Worm (Caenorhabditis elegans) whole organism, young adult: ENCODE measurements around the gene acer-1.

Experiments
- B0019.2 ChIP-seq: fragments of 200-800 bp; sonication (Bioruptor generic); conservative IDR thresholded peaks from 2 replicates; pipeline ENCODE4 v1.3.6; 2022; ENCODE audit warnings: missing genetic modification reagents, missing genetic modification characterization, missing compliant biosample characterization
- C17E4.6 ChIP-seq: fragments of 200-800 bp; sonication (Bioruptor generic); IDR thresholded peaks from 2 replicates; pipeline ENCODE4 v1.3.6; 2022; ENCODE audit warnings: missing genetic modification reagents, missing genetic modification characterization, missing compliant biosample characterization
- F22D6.2 ChIP-seq: sonication (generic microtip); optimal IDR thresholded peaks from 2 replicates; lab custom pipeline; 2016; ENCODE audit warnings: mild to moderate bottlenecking, missing genetic modification characterization, missing compliant biosample characterization
- F33H1.4 ChIP-seq: fragments of 200-800 bp; sonication (Bioruptor generic); IDR thresholded peaks from 2 replicates; pipeline ENCODE4 v1.3.6; 2022; ENCODE audit warnings: missing genetic modification reagents, missing genetic modification characterization, missing compliant biosample characterization
- F52B5.7 ChIP-seq: sonication (generic microtip); optimal IDR thresholded peaks from 2 replicates; lab custom pipeline; 2016; ENCODE audit warnings: mild to moderate bottlenecking, missing genetic modification characterization, missing compliant biosample characterization
- K12H6.12 ChIP-seq: fragments of 200-800 bp; sonication (Bioruptor generic); optimal IDR thresholded peaks from 2 replicates; lab custom pipeline; 2018; ENCODE audit warnings: mild to moderate bottlenecking, missing genetic modification characterization, missing compliant biosample characterization
- Y53F4B.3 ChIP-seq: fragments of 200-800 bp; sonication (Bioruptor generic); IDR thresholded peaks from 2 replicates; pipeline ENCODE4 v1.3.6; 2022; ENCODE audit warnings: missing genetic modification reagents, missing genetic modification characterization, missing compliant biosample characterization
- Y56A3A.18 ChIP-seq: fragments of 200-800 bp; sonication (Bioruptor generic); IDR thresholded peaks from 2 replicates; pipeline ENCODE4 v1.3.6; 2022; ENCODE audit warnings: missing genetic modification reagents, missing genetic modification characterization, missing compliant biosample characterization
- Y79H2A.3 ChIP-seq: fragments of 200-800 bp; sonication (Bioruptor generic); conservative IDR thresholded peaks from 2 replicates; pipeline ENCODE4 v1.3.6; 2022; ENCODE audit warnings: missing genetic modification reagents, missing genetic modification characterization, missing compliant biosample characterization
- Y95B8A.8 ChIP-seq: fragments of 200-800 bp; sonication (Bioruptor generic); IDR thresholded peaks from 2 replicates; pipeline ENCODE4 v1.3.6; 2022; ENCODE audit warnings: missing genetic modification reagents, missing genetic modification characterization, missing compliant biosample characterization
- akir-1 ChIP-seq: fragments of 200-800 bp; sonication (Bioruptor generic); optimal IDR thresholded peaks from 2 replicates; lab custom pipeline; 2018; ENCODE audit warnings: mild to moderate bottlenecking, missing genetic modification characterization, moderate library complexity, missing compliant biosample characterization
- athp-1 ChIP-seq: sonication (generic microtip); optimal IDR thresholded peaks from 2 replicates; lab custom pipeline; 2017; ENCODE audit warnings: mild to moderate bottlenecking, missing genetic modification characterization, missing compliant biosample characterization
- attf-3 ChIP-seq: fragments of 200-800 bp; sonication (Bioruptor generic); conservative IDR thresholded peaks from 2 replicates; pipeline ENCODE4 v1.3.6; 2022; ENCODE audit warnings: missing genetic modification reagents, missing genetic modification characterization, missing compliant biosample characterization
- bed-2 ChIP-seq: fragments of 200-800 bp; sonication (Bioruptor generic); IDR thresholded peaks from 2 replicates; pipeline ENCODE4 v1.3.6; 2022; ENCODE audit warnings: missing genetic modification reagents, missing genetic modification characterization, missing compliant biosample characterization
- cebp-1 ChIP-seq, 2 experiments: fragments of 200-800 bp in 1 of 2; sonication (Bioruptor generic) in 1 of 2; sonication (generic microtip) in 1 of 2; IDR thresholded peaks in 1 of 2; optimal IDR thresholded peaks in 1 of 2; 2 replicates each; pipeline versions ENCODE4 v1.3.6 to Lab custom; 2017 to 2022; ENCODE audit warnings: missing compliant biosample characterization in 2 of 2, missing genetic modification characterization in 2 of 2, mild to moderate bottlenecking in 1 of 2, missing genetic modification reagents in 1 of 2, moderate library complexity in 1 of 2
- ceh-100 ChIP-seq: fragments of 200-800 bp; sonication (Bioruptor generic); IDR thresholded peaks from 2 replicates; pipeline ENCODE4 v1.3.6; 2022; ENCODE audit warnings: missing genetic modification reagents, missing genetic modification characterization, missing compliant biosample characterization
- ceh-79 ChIP-seq: sonication (generic microtip); optimal IDR thresholded peaks from 2 replicates; lab custom pipeline; 2017; ENCODE audit warnings: mild to moderate bottlenecking, missing genetic modification characterization, missing compliant biosample characterization
- ceh-91 ChIP-seq: fragments of 200-800 bp; sonication (Bioruptor generic); IDR thresholded peaks from 2 replicates; pipeline ENCODE4 v1.3.6; 2022; ENCODE audit warnings: missing genetic modification reagents, missing genetic modification characterization, missing compliant biosample characterization
- dox-1 ChIP-seq: fragments of 200-800 bp; sonication (Bioruptor generic); IDR thresholded peaks from 2 replicates; pipeline ENCODE4 v1.3.6; 2022; ENCODE audit warnings: missing genetic modification reagents, missing genetic modification characterization, missing compliant biosample characterization
- dpff-1 ChIP-seq: sonication (generic microtip); optimal IDR thresholded peaks from 2 replicates; lab custom pipeline; 2017; ENCODE audit warnings: mild to moderate bottlenecking, missing genetic modification characterization, missing compliant biosample characterization
- efl-1 ChIP-seq: fragments of 150-350 bp; optimal IDR thresholded peaks from 2 replicates; lab custom pipeline; 2014; ENCODE audit warnings: missing biosample characterization, missing genetic modification reagents, missing genetic modification characterization
- egrh-3 ChIP-seq: fragments of 200-800 bp; sonication (Bioruptor generic); IDR thresholded peaks from 2 replicates; pipeline ENCODE4 v1.3.6; 2022; ENCODE audit warnings: missing genetic modification reagents, missing genetic modification characterization, missing compliant biosample characterization
- hmg-1.2 ChIP-seq: fragments of 200-800 bp; sonication (Bioruptor generic); IDR thresholded peaks from 2 replicates; pipeline ENCODE4 v1.3.6; 2022; ENCODE audit warnings: missing genetic modification reagents, missing genetic modification characterization, missing compliant biosample characterization
- hmg-20 ChIP-seq: fragments of 200-800 bp; sonication (Bioruptor generic); IDR thresholded peaks from 2 replicates; pipeline ENCODE4 v1.3.6; 2022; ENCODE audit warnings: missing genetic modification reagents, missing genetic modification characterization, missing compliant biosample characterization
- hrde-1 ChIP-seq: sonication (generic microtip); optimal IDR thresholded peaks from 2 replicates; lab custom pipeline; 2016; ENCODE audit warnings: missing genetic modification characterization, mild to moderate bottlenecking, missing compliant biosample characterization, moderate library complexity, missing genotype, missing genetic modification reagents, borderline replicate concordance
- lin-35 ChIP-seq, 3 experiments: fragments of 150-350 bp in 2 of 3; sonication (generic microtip) in 1 of 3; optimal IDR thresholded peaks; 2 replicates each; lab custom pipeline; 2014 to 2018; ENCODE audit warnings: missing biosample characterization in 3 of 3, missing genetic modification characterization in 3 of 3, missing genetic modification reagents in 3 of 3
- madf-3 ChIP-seq: fragments of 200-800 bp; sonication (Bioruptor generic); IDR thresholded peaks from 2 replicates; pipeline ENCODE4 v1.3.6; 2022; ENCODE audit warnings: missing genetic modification reagents, missing genetic modification characterization, missing compliant biosample characterization
- madf-6 ChIP-seq: fragments of 200-800 bp; sonication (Bioruptor generic); IDR thresholded peaks from 2 replicates; pipeline ENCODE4 v1.3.6; 2022; ENCODE audit warnings: missing genetic modification reagents, missing genetic modification characterization, missing compliant biosample characterization
- mcd-1 ChIP-seq: fragments of 200-800 bp; sonication (Bioruptor generic); IDR thresholded peaks from 2 replicates; pipeline ENCODE4 v1.3.6; 2022; ENCODE audit warnings: missing genetic modification reagents, missing genetic modification characterization, missing compliant biosample characterization
- mel-28 ChIP-seq: sonication (generic microtip); optimal IDR thresholded peaks from 2 replicates; lab custom pipeline; 2016; ENCODE audit warnings: borderline replicate concordance, mild to moderate bottlenecking, missing genetic modification characterization, missing compliant biosample characterization
- mxl-1 ChIP-seq: sonication (generic microtip); optimal IDR thresholded peaks from 2 replicates; lab custom pipeline; 2016; ENCODE audit warnings: missing genetic modification characterization, missing compliant biosample characterization
- nfya-1 ChIP-seq: sonication (generic microtip); optimal IDR thresholded peaks from 2 replicates; lab custom pipeline; 2017; ENCODE audit warnings: antibody characterized with exemption, missing compliant biosample characterization, missing genetic modification characterization, borderline replicate concordance; ENCODE audit not compliant: insufficient read depth
- rec-8 ChIP-seq, 2 experiments: sonication (generic microtip); optimal IDR thresholded peaks; 2 replicates each; lab custom pipeline; 2016; ENCODE audit warnings: mild to moderate bottlenecking in 2 of 2, missing genetic modification characterization in 2 of 2, missing genetic modification reagents in 2 of 2, missing genotype in 2 of 2, missing biosample characterization in 1 of 2, missing compliant biosample characterization in 1 of 2, moderate library complexity in 1 of 2
- repo-1 ChIP-seq: sonication (generic microtip); optimal IDR thresholded peaks from 2 replicates; lab custom pipeline; 2017; ENCODE audit warnings: mild to moderate bottlenecking, missing genetic modification characterization, missing compliant biosample characterization
- snpc-4 ChIP-seq, 5 experiments: fragments of 150-350 bp in 1 of 5; sonication (generic microtip) in 4 of 5; optimal IDR thresholded peaks; 2 replicates each; lab custom pipeline; 2014 to 2018; ENCODE audit warnings: missing genetic modification characterization in 5 of 5, missing biosample characterization in 3 of 5, antibody characterized with exemption in 2 of 5, mild to moderate bottlenecking in 2 of 5, missing compliant biosample characterization in 2 of 5, missing genotype in 2 of 5, moderate library complexity in 2 of 5, missing genetic modification reagents in 1 of 5
- tbx-9 ChIP-seq: sonication (generic microtip); optimal IDR thresholded peaks from 2 replicates; lab custom pipeline; 2016; ENCODE audit warnings: borderline replicate concordance, missing genetic modification characterization, inconsistent platforms, missing compliant biosample characterization
- tlf-1 ChIP-seq: fragments of 200-800 bp; sonication (Bioruptor generic); optimal IDR thresholded peaks from 2 replicates; lab custom pipeline; 2018; ENCODE audit warnings: mild to moderate bottlenecking, missing genetic modification characterization, missing compliant biosample characterization
- zfh-2 ChIP-seq: fragments of 200-800 bp; sonication (Bioruptor generic); conservative IDR thresholded peaks from 2 replicates; pipeline ENCODE4 v1.3.6; 2022; ENCODE audit warnings: missing genetic modification reagents, missing genetic modification characterization, missing compliant biosample characterization
- ztf-18 ChIP-seq: sonication (generic microtip); optimal IDR thresholded peaks from 2 replicates; lab custom pipeline; 2016; ENCODE audit warnings: missing genotype, mild to moderate bottlenecking, missing genetic modification characterization, missing compliant biosample characterization
- ztf-22 ChIP-seq: fragments of 200-800 bp; sonication (Bioruptor generic); optimal IDR thresholded peaks from 2 replicates; lab custom pipeline; 2018; ENCODE audit warnings: mild to moderate bottlenecking, missing genetic modification characterization, moderate library complexity, missing compliant biosample characterization
- ztf-25 ChIP-seq: fragments of 200-800 bp; sonication (Bioruptor generic); IDR thresholded peaks from 2 replicates; pipeline ENCODE4 v1.3.6; 2022; ENCODE audit warnings: missing genetic modification reagents, missing genetic modification characterization, missing compliant biosample characterization
- ztf-3 ChIP-seq: fragments of 200-800 bp; sonication (Bioruptor generic); optimal IDR thresholded peaks from 2 replicates; lab custom pipeline; 2018; ENCODE audit warnings: mild to moderate bottlenecking, missing genetic modification characterization, missing compliant biosample characterization

Gene acer-1

DNA sequence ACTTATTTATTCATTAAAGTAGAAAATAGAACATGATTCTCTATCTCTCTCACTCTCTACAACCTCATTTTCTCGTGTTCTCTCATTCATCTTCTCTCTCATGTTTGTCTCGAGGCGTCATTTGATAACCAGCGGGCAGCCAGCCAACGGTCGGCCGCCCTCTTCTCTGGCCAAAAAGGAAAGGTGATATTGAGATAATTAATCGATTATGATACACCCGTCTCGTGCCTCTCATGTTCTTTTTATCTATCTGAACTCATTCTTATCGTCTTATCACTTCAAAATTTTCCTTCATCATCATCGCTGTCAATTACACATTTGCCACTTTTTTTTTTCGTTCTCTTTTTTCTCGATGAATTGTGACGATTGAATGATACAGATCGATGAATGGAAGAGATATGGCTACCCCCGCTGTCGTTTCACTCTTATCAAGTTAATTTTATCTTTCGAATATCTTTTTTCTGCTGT, 47.5 kb downstream of the acer-1 start (continued):
- TF ChIP-seq ceh-91 (GFP tag; lab: Robert Waterston, UW): no peak
- TF ChIP-seq hmg-20 (GFP tag; lab: Robert Waterston, UW): no peak
- no peak for TF ChIP-seq F52B5.7
- TF ChIP-seq nfya-1: no peak
- TF ChIP-seq dpff-1 (tag; lab: Kevin White, UChicago): no peak
- no peak for TF ChIP-seq Y53F4B.3
- no peak for TF ChIP-seq F33H1.4 (GFP tag; lab: Robert Waterston, UW)
- no peak for TF ChIP-seq Y56A3A.18 (GFP tag; lab: Robert Waterston, UW)
- no peak for TF ChIP-seq lin-35 (GFP tag; optimal IDR thresholded peaks at IDR 0.05; lab: Kevin White, UChicago)
- no peak for TF ChIP-seq attf-3 (GFP tag; lab: Robert Waterston, UW)
- TF ChIP-seq ztf-18: no peak
- TF ChIP-seq hmg-1.2 (GFP tag; lab: Robert Waterston, UW): peak; percentile 30; the same call in 1 of the 2 replicates
- no peak for TF ChIP-seq hrde-1 (tag; lab: Kevin White, UChicago)
- peak; percentile 95 for TF ChIP-seq ztf-22 (GFP tag; lab: Kevin White, UChicago)
- TF ChIP-seq B0019.2 (GFP tag; lab: Robert Waterston, UW): no peak
- no peak for TF ChIP-seq madf-3 (GFP tag; lab: Robert Waterston, UW)
- TF ChIP-seq ceh-79 (tag; lab: Kevin White, UChicago): no peak
- TF ChIP-seq bed-2: no peak
- TF ChIP-seq K12H6.12 (tag; lab: Kevin White, UChicago): no peak
- TF ChIP-seq zfh-2: peak; percentile 62; the same call in 1 of the 2 replicates
- peak; percentile 88 for TF ChIP-seq dox-1 (GFP tag; lab: Robert Waterston, UW)
- peak; percentile 73 for TF ChIP-seq F22D6.2 (tag; lab: Kevin White, UChicago)
- TF ChIP-seq ztf-3: peak; percentile 28
- 0 out of 2 replicates have a peak, but pooled peaks have one; percentile 30 for TF ChIP-seq Y95B8A.8 (GFP tag; lab: Robert Waterston, UW)
- TF ChIP-seq rec-8 (tag; optimal IDR thresholded peaks at IDR 0.05; lab: Kevin White, UChicago): no peak
- no peak for TF ChIP-seq athp-1
- no peak for TF ChIP-seq akir-1
- peak; percentile 53 for TF ChIP-seq mcd-1 (GFP tag; lab: Robert Waterston, UW)
- TF ChIP-seq tbx-9 (tag; lab: Kevin White, UChicago): no peak
- no peak for TF ChIP-seq C17E4.6 (GFP tag; lab: Robert Waterston, UW)
- TF ChIP-seq mel-28 (tag; lab: Kevin White, UChicago): no peak
- TF ChIP-seq tlf-1: peak; percentile 58
- TF ChIP-seq egrh-3 (GFP tag; lab: Robert Waterston, UW): no peak
- TF ChIP-seq mxl-1 (tag; lab: Kevin White, UChicago): no peak
- no peak for TF ChIP-seq cebp-1 (GFP tag; IDR thresholded peaks at IDR 0.05; lab: Robert Waterston, UW)
- TF ChIP-seq cebp-1 (tag; optimal IDR thresholded peaks at IDR 0.05; lab: Kevin White, UChicago): peak; percentile 79

ce11 chrII:6842009-6842408, 48.2 kb downstream of the acer-1 start:
- TF ChIP-seq mcd-1 (GFP tag; lab: Robert Waterston, UW) (peak; percentile 55), ceh-100 (GFP tag; lab: Robert Waterston, UW) (peak; percentile 86), efl-1 (no peak), Y79H2A.3 (GFP tag; lab: Robert Waterston, UW) (no peak), snpc-4 (GFP tag; optimal IDR thresholded peaks at IDR 0.05; lab: Kevin White, UChicago) (no peak), snpc-4 (tag; optimal IDR thresholded peaks at IDR 0.05; lab: Kevin White, UChicago) (peak in 1 of 4 experiments; percentile 7), repo-1 (tag; lab: Kevin White, UChicago) (no peak), ztf-25 (GFP tag; lab: Robert Waterston, UW) (no peak), madf-6 (GFP tag; lab: Robert Waterston, UW) (no peak)
